Fruit fly (Drosophila melanogaster) whole organism, embryonic: Measurements from ENCODE around the gene Dbx.

Experiments used
- B-H2 ChIP-seq: fragments of 200-800 bp; sonication (Bioruptor generic); optimal IDR thresholded peaks from 2 replicates; lab custom pipeline; 2018; ENCODE audit warnings: missing biosample characterization, mild to moderate bottlenecking, missing genetic modification characterization
- CG10147 ChIP-seq: fragments of 200-800 bp; sonication (Bioruptor generic); optimal IDR thresholded peaks from 2 replicates; lab custom pipeline; 2019; ENCODE audit warnings: missing biosample characterization, mild to moderate bottlenecking, missing genetic modification characterization, moderate library complexity
- CG11456 ChIP-seq: fragments of 200-800 bp; sonication (Bioruptor generic); IDR thresholded peaks from 3 replicates; pipeline ENCODE4 v1.3.6; 2022; ENCODE audit warnings: missing biosample characterization, missing genetic modification characterization
- CG12236 ChIP-seq: fragments of 200-800 bp; sonication (Bioruptor generic); optimal IDR thresholded peaks from 2 replicates; lab custom pipeline; 2016; ENCODE audit warnings: missing biosample characterization, missing genetic modification characterization
- CG12744 ChIP-seq: fragments of 200-800 bp; sonication (Bioruptor generic); optimal IDR thresholded peaks from 2 replicates; lab custom pipeline; 2016; ENCODE audit warnings: missing biosample characterization, missing genetic modification characterization
- CG14860 ChIP-seq: fragments of 200-800 bp; sonication (Bioruptor generic); IDR thresholded peaks from 3 replicates; pipeline ENCODE4 v1.3.6; 2022; ENCODE audit warnings: missing biosample characterization, missing genetic modification characterization; ENCODE audit not compliant: partially characterized antibody
- CG1647 ChIP-seq: fragments of 200-800 bp; sonication (Bioruptor generic); optimal IDR thresholded peaks from 3 replicates; lab custom pipeline; 2016; ENCODE audit warnings: missing biosample characterization, missing genetic modification characterization
- CG16779 ChIP-seq: fragments of 200-800 bp; sonication (Bioruptor generic); IDR thresholded peaks from 2 replicates; pipeline ENCODE4 v1.3.6; 2022; ENCODE audit warnings: missing biosample characterization, missing genetic modification characterization
- CG17328 ChIP-seq: fragments of 200-800 bp; sonication (Bioruptor generic); IDR thresholded peaks from 2 replicates; pipeline ENCODE4 v1.3.6; 2022; ENCODE audit warnings: missing biosample characterization, missing genetic modification characterization
- CG2129 ChIP-seq: fragments of 200-800 bp; sonication (Bioruptor generic); IDR thresholded peaks from 2 replicates; pipeline ENCODE4 v1.3.6; 2022; ENCODE audit warnings: missing biosample characterization, missing genetic modification characterization; ENCODE audit not compliant: partially characterized antibody
- CG30431 ChIP-seq: fragments of 200-800 bp; sonication (Bioruptor generic); optimal IDR thresholded peaks from 2 replicates; lab custom pipeline; 2017; ENCODE audit warnings: missing biosample characterization, missing genetic modification characterization
- CG4707 ChIP-seq: fragments of 200-800 bp; sonication (Bioruptor generic); optimal IDR thresholded peaks from 2 replicates; lab custom pipeline; 2018; ENCODE audit warnings: missing biosample characterization, mild to moderate bottlenecking, missing genetic modification characterization, moderate library complexity
- CG4854 ChIP-seq: fragments of 200-800 bp; sonication (Bioruptor generic); optimal IDR thresholded peaks from 2 replicates; lab custom pipeline; 2016; ENCODE audit warnings: missing biosample characterization, missing genetic modification characterization, inconsistent platforms
- CG5245 ChIP-seq: fragments of 200-800 bp; sonication (Bioruptor generic); optimal IDR thresholded peaks from 3 replicates; lab custom pipeline; 2016; ENCODE audit warnings: missing biosample characterization, missing genetic modification characterization
- CG6654 ChIP-seq: fragments of 200-800 bp; sonication (Bioruptor generic); optimal IDR thresholded peaks from 2 replicates; lab custom pipeline; 2017; ENCODE audit warnings: missing biosample characterization, mild to moderate bottlenecking, missing genetic modification characterization
- CG9215 ChIP-seq: fragments of 200-800 bp; sonication (Bioruptor generic); IDR thresholded peaks from 2 replicates; pipeline ENCODE4 v1.3.6; 2022; ENCODE audit warnings: missing biosample characterization, missing genetic modification characterization
- CG9876 ChIP-seq: fragments of 200-800 bp; sonication (Bioruptor generic); optimal IDR thresholded peaks from 2 replicates; lab custom pipeline; 2016; ENCODE audit warnings: missing biosample characterization, missing genetic modification characterization
- CTCF ChIP-seq: fragments of 200-800 bp; sonication (Bioruptor generic); optimal IDR thresholded peaks from 2 replicates; lab custom pipeline; 2017; ENCODE audit warnings: missing biosample characterization, mild to moderate bottlenecking, missing genetic modification characterization, moderate library complexity
- Deaf1 ChIP-seq: fragments of 200-800 bp; optimal IDR thresholded peaks from 3 replicates; lab custom pipeline; 2019; ENCODE audit warnings: missing biosample characterization, mild to moderate bottlenecking, missing genetic modification characterization, moderate library complexity
- Eip74EF ChIP-seq, 2 experiments: fragments of 200-800 bp in 1 of 2; fragments of >200 bp in 1 of 2; sonication (Bioruptor generic) in 1 of 2; optimal IDR thresholded peaks; 2 replicates each; lab custom pipeline; 2017 to 2019; ENCODE audit warnings: missing biosample characterization in 2 of 2, missing genetic modification characterization in 2 of 2, mild to moderate bottlenecking in 1 of 2, moderate library complexity in 1 of 2
- Hr3 ChIP-seq: fragments of 200-800 bp; sonication (Bioruptor generic); optimal IDR thresholded peaks from 3 replicates; lab custom pipeline; 2016; ENCODE audit warnings: missing biosample characterization, missing genetic modification characterization
- Opbp ChIP-seq: fragments of 200-800 bp; sonication (Bioruptor generic); IDR thresholded peaks from 3 replicates; pipeline ENCODE4 v1.3.6; 2022; ENCODE audit warnings: missing biosample characterization, missing genetic modification characterization; ENCODE audit not compliant: partially characterized antibody
- Ptx1 ChIP-seq: fragments of 200-800 bp; sonication (Bioruptor generic); IDR thresholded peaks from 2 replicates; pipeline ENCODE4 v1.3.6; 2022; ENCODE audit warnings: missing biosample characterization, missing genetic modification characterization
- Rx ChIP-seq: fragments of 200-800 bp; sonication (Bioruptor generic); IDR thresholded peaks from 2 replicates; pipeline ENCODE4 v1.3.6; 2022; ENCODE audit warnings: missing biosample characterization, missing genetic modification characterization
- Sox102F ChIP-seq: fragments of 200-800 bp; sonication (Bioruptor generic); optimal IDR thresholded peaks from 2 replicates; lab custom pipeline; 2018; ENCODE audit warnings: missing biosample characterization, mild to moderate bottlenecking, missing genetic modification characterization, moderate library complexity
- Stat92E ChIP-seq, 3 experiments: fragments of >200 bp in 2 of 3; fragments of 200-800 bp in 1 of 3; sonication (Bioruptor generic) in 1 of 3; optimal IDR thresholded peaks; 2 replicates each; lab custom pipeline; 2017 to 2019; ENCODE audit warnings: missing biosample characterization in 3 of 3, missing genetic modification characterization in 3 of 3, mild to moderate bottlenecking in 1 of 3, moderate library complexity in 1 of 3
- ap ChIP-seq: fragments of 200-800 bp; sonication (Bioruptor generic); IDR thresholded peaks from 2 replicates; pipeline ENCODE4 v1.3.6; 2022; ENCODE audit warnings: missing biosample characterization, missing genetic modification characterization
- bsh ChIP-seq, 2 experiments: fragments of 200-800 bp; sonication (Bioruptor generic); optimal IDR thresholded peaks; 2 replicates each; lab custom pipeline; 2017 to 2018; ENCODE audit warnings: mild to moderate bottlenecking in 2 of 2, missing biosample characterization in 2 of 2, missing genetic modification characterization in 2 of 2, moderate library complexity in 1 of 2
- btn ChIP-seq: fragments of 200-800 bp; sonication (Bioruptor generic); optimal IDR thresholded peaks from 2 replicates; lab custom pipeline; 2016; ENCODE audit warnings: missing biosample characterization, missing genetic modification characterization
- chif ChIP-seq, 2 experiments: fragments of 200-800 bp; sonication (Bioruptor generic); optimal IDR thresholded peaks; 3 replicates each; lab custom pipeline; 2016; ENCODE audit warnings: missing biosample characterization in 2 of 2, missing genetic modification characterization in 2 of 2
- danr ChIP-seq: fragments of 200-800 bp; sonication (Bioruptor generic); IDR thresholded peaks from 2 replicates; pipeline ENCODE4 v1.3.6; 2022; ENCODE audit warnings: missing biosample characterization, missing genetic modification characterization
- dati ChIP-seq: fragments of 200-800 bp; sonication (Bioruptor generic); IDR thresholded peaks from 2 replicates; pipeline ENCODE4 v1.3.6; 2022; ENCODE audit warnings: missing biosample characterization, missing genetic modification characterization
- dimm ChIP-seq: fragments of 200-800 bp; sonication (Bioruptor generic); IDR thresholded peaks from 2 replicates; pipeline ENCODE4 v1.3.6; 2022; ENCODE audit warnings: missing biosample characterization, missing genetic modification characterization
- dysf ChIP-seq: fragments of 200-800 bp; sonication (Bioruptor generic); IDR thresholded peaks from 3 replicates; pipeline ENCODE4 v1.3.6; 2022; ENCODE audit warnings: missing biosample characterization, missing genetic modification characterization
- gcm2 ChIP-seq: fragments of 200-800 bp; sonication (Bioruptor generic); optimal IDR thresholded peaks from 2 replicates; lab custom pipeline; 2016; ENCODE audit warnings: missing biosample characterization, missing genetic modification characterization
- gsb ChIP-seq: fragments of 200-800 bp; sonication (Bioruptor generic); IDR thresholded peaks from 2 replicates; pipeline ENCODE4 v1.3.6; 2022; ENCODE audit warnings: missing biosample characterization, missing genetic modification characterization
- gsb-n ChIP-seq: fragments of 200-800 bp; sonication (Bioruptor generic); optimal IDR thresholded peaks from 3 replicates; lab custom pipeline; 2018; ENCODE audit warnings: missing biosample characterization, mild to moderate bottlenecking, missing genetic modification characterization
- hth ChIP-seq: fragments of >200 bp; optimal IDR thresholded peaks from 2 replicates; lab custom pipeline; 2017; ENCODE audit warnings: inconsistent platforms
- jing ChIP-seq: fragments of 200-800 bp; sonication (Bioruptor generic); optimal IDR thresholded peaks from 2 replicates; lab custom pipeline; 2018; ENCODE audit warnings: missing biosample characterization, mild to moderate bottlenecking, missing genetic modification characterization
- kay ChIP-seq: fragments of 200-800 bp; sonication (Bioruptor generic); optimal IDR thresholded peaks from 2 replicates; lab custom pipeline; 2016; ENCODE audit warnings: missing biosample characterization, missing genetic modification characterization
- knrl ChIP-seq: fragments of 200-800 bp; sonication (Bioruptor generic); IDR thresholded peaks from 3 replicates; pipeline ENCODE4 v1.3.6; 2022; ENCODE audit warnings: missing biosample characterization, missing genetic modification characterization; ENCODE audit not compliant: partially characterized antibody
- odd ChIP-seq: fragments of 200-800 bp; sonication (Bioruptor generic); optimal IDR thresholded peaks from 2 replicates; lab custom pipeline; 2017; ENCODE audit warnings: missing biosample characterization, mild to moderate bottlenecking, missing genetic modification characterization
- p53 ChIP-seq: fragments of 200-800 bp; sonication (Bioruptor generic); optimal IDR thresholded peaks from 2 replicates; lab custom pipeline; 2016; ENCODE audit warnings: missing biosample characterization, missing genetic modification characterization
- pnt ChIP-seq: fragments of 200-800 bp; sonication (Bioruptor generic); optimal IDR thresholded peaks from 3 replicates; lab custom pipeline; 2016; ENCODE audit warnings: missing biosample characterization, missing genetic modification characterization
- run ChIP-seq: fragments of 200-800 bp; sonication (Bioruptor generic); optimal IDR thresholded peaks from 3 replicates; lab custom pipeline; 2018; ENCODE audit warnings: missing biosample characterization, mild to moderate bottlenecking, missing genetic modification characterization
- sob ChIP-seq: fragments of 200-800 bp; sonication (Bioruptor generic); IDR thresholded peaks from 2 replicates; pipeline ENCODE4 v1.3.6; 2022; ENCODE audit warnings: missing biosample characterization, missing genetic modification characterization
- tgo ChIP-seq: fragments of 200-800 bp; sonication (Bioruptor generic); IDR thresholded peaks from 3 replicates; pipeline ENCODE4 v1.3.6; 2022; ENCODE audit warnings: missing biosample characterization, missing genetic modification characterization
- tio ChIP-seq: fragments of 200-800 bp; sonication (Bioruptor generic); optimal IDR thresholded peaks from 2 replicates; lab custom pipeline; 2017; ENCODE audit warnings: missing biosample characterization, missing genetic modification characterization, inconsistent platforms
- trh ChIP-seq: fragments of 200-800 bp; sonication (Bioruptor generic); optimal IDR thresholded peaks from 2 replicates; lab custom pipeline; 2016; ENCODE audit warnings: missing biosample characterization, missing genetic modification characterization
- unc-4 ChIP-seq: fragments of 200-800 bp; sonication (Bioruptor generic); IDR thresholded peaks from 2 replicates; pipeline ENCODE4 v1.3.6; 2022; ENCODE audit warnings: missing biosample characterization, missing genetic modification characterization; ENCODE audit not compliant: partially characterized antibody
- vfl ChIP-seq: fragments of 200-800 bp; sonication (Bioruptor generic); optimal IDR thresholded peaks from 2 replicates; lab custom pipeline; 2016; ENCODE audit warnings: missing biosample characterization, missing genetic modification characterization
- wdn ChIP-seq: fragments of 200-800 bp; sonication (Bioruptor generic); IDR thresholded peaks from 2 replicates; pipeline ENCODE4 v1.3.6; 2022; ENCODE audit warnings: missing biosample characterization, missing genetic modification characterization

The Dbx gene

DNA sequence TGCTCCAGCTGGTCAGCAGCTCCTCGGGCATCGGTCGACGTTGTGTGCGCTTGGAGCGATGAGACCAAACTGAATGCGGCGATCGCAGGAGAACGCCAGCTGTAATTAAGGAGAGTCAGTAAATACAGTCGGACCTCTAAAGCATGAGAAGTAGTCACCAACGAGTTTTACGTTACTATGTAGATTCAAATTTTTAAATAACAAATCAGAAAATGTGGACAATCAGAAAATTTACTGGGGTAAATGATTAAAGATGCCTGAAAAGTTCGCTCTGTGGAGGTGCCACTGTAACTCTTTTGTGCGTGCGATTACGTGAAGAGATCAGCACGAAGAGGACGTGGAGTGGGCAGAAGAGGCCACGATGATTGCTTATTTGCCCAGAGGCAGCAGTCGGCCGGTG, 41.9 kb downstream of the Dbx start, which contains the start of gene SCOT (continued):
- TF ChIP-seq B-H2 = no peak
- peak; percentile 55 for TF ChIP-seq Hr3 (GFP tag; lab: Kevin White, UChicago)
- TF ChIP-seq CG9876 (GFP tag; lab: Kevin White, UChicago) = no peak
- TF ChIP-seq danr (GFP tag; lab: Robert Waterston, UW) = peak; percentile 52; the same call in 1 of the 2 replicates
- TF ChIP-seq sob (GFP tag; lab: Robert Waterston, UW) = peak; percentile 76
- peak; percentile 54 for TF ChIP-seq CG12236
- TF ChIP-seq btn (GFP tag; lab: Kevin White, UChicago) = peak; percentile 36
- no peak for TF ChIP-seq CG4854 (GFP tag; lab: Kevin White, UChicago)
- no peak for TF ChIP-seq Opbp (GFP tag; lab: Robert Waterston, UW)
- TF ChIP-seq dysf (GFP tag; lab: Robert Waterston, UW) = peak; percentile 87
- TF ChIP-seq CG30431 (GFP tag; lab: Kevin White, UChicago) = peak; percentile 50
- TF ChIP-seq CG2129 (GFP tag; lab: Robert Waterston, UW) = no peak
- TF ChIP-seq CG1647 (GFP tag; lab: Kevin White, UChicago) = peak; percentile 18
- no peak for TF ChIP-seq hth (lab: Kevin White, UChicago)
- no peak for TF ChIP-seq tio (GFP tag; lab: Kevin White, UChicago)
- TF ChIP-seq pnt (GFP tag; lab: Kevin White, UChicago) = peak; percentile 18
- TF ChIP-seq vfl (GFP tag; lab: Kevin White, UChicago) = peak; percentile 1
- no peak for TF ChIP-seq unc-4 (GFP tag; lab: Robert Waterston, UW)
- TF ChIP-seq gcm2 = peak; percentile 7
- TF ChIP-seq CG4707 (GFP tag; lab: Kevin White, UChicago) = peak; percentile 39
- no peak for TF ChIP-seq trh (GFP tag; lab: Kevin White, UChicago)
- no peak for TF ChIP-seq CTCF (GFP tag; lab: Kevin White, UChicago)
- 0 out of 2 replicates have a peak, but pooled peaks have one; percentile 16 for TF ChIP-seq wdn
- TF ChIP-seq p53 (GFP tag; lab: Kevin White, UChicago) = peak; percentile 28
- TF ChIP-seq Eip74EF (GFP tag; optimal IDR thresholded peaks at IDR 0.05; lab: Kevin White, UChicago) = no peak
- TF ChIP-seq Stat92E (GFP tag; optimal IDR thresholded peaks at IDR 0.05; lab: Kevin White, UChicago) = no peak
- TF ChIP-seq CG11456 (GFP tag; lab: Robert Waterston, UW) = peak; percentile 77
- TF ChIP-seq Ptx1 = peak; percentile 90
- TF ChIP-seq CG10147 (GFP tag; lab: Kevin White, UChicago) = no peak
- peak; percentile 21 for TF ChIP-seq CG6654 (GFP tag; lab: Kevin White, UChicago)
- 0 out of 2 replicates have a peak, but pooled peaks have one; percentile 30 for TF ChIP-seq CG16779 (GFP tag; lab: Robert Waterston, UW)
- TF ChIP-seq odd (GFP tag; lab: Kevin White, UChicago) = no peak
- peak; percentile 61 for TF ChIP-seq run (tag; lab: Kevin White, UChicago)
- peak; percentile 57 for TF ChIP-seq CG9215 (GFP tag; lab: Robert Waterston, UW)
- peak; percentile 69 for TF ChIP-seq Rx
- no peak for TF ChIP-seq CG14860 (GFP tag; lab: Robert Waterston, UW)
- TF ChIP-seq knrl (GFP tag; lab: Robert Waterston, UW) = no peak
- peak; percentile 85 for TF ChIP-seq Sox102F (GFP tag; lab: Kevin White, UChicago)
- TF ChIP-seq dimm (GFP tag; lab: Robert Waterston, UW) = peak; percentile 49
- TF ChIP-seq CG5245 (GFP tag; lab: Kevin White, UChicago) = peak; percentile 40
- no peak for TF ChIP-seq Deaf1 (tag; lab: Kevin White, UChicago)
- peak; percentile 45 for TF ChIP-seq gsb (GFP tag; lab: Robert Waterston, UW)
- peak; percentile 83 for TF ChIP-seq CG17328 (GFP tag; lab: Robert Waterston, UW)
- peak; percentile 57 for TF ChIP-seq jing (GFP tag; lab: Kevin White, UChicago)
- peak; percentile 66 to 70 for TF ChIP-seq chif (GFP tag; optimal IDR thresholded peaks at IDR 0.05; lab: Kevin White, UChicago)
- no peak for TF ChIP-seq kay (GFP tag; lab: Kevin White, UChicago)
- TF ChIP-seq dati (GFP tag; lab: Robert Waterston, UW) = peak; percentile 58
- TF ChIP-seq gsb-n (tag; lab: Kevin White, UChicago) = no peak
- peak; percentile 71 for TF ChIP-seq ap (GFP tag; lab: Robert Waterston, UW)
- TF ChIP-seq tgo (GFP tag; lab: Robert Waterston, UW) = peak; percentile 78
- TF ChIP-seq CG12744 (GFP tag; lab: Kevin White, UChicago) = no peak
- peak; percentile 79 to 87 for TF ChIP-seq bsh (GFP tag; optimal IDR thresholded peaks at IDR 0.05; lab: Kevin White, UChicago)
